Fruit fly (Drosophila melanogaster) whole organism, wandering third instar larva: ENCODE measurements around the gene Proc.

ENCODE experiments used
- Abd-B ChIP-seq: fragments of >200 bp; optimal IDR thresholded peaks from 2 replicates; lab custom pipeline; 2017; ENCODE audit warnings: missing biosample characterization, missing genetic modification characterization
- CG32264 ChIP-seq: fragments of 200-800 bp; sonication (Bioruptor generic); optimal IDR thresholded peaks from 2 replicates; lab custom pipeline; 2016; ENCODE audit warnings: missing biosample characterization, missing genetic modification characterization
- CG9705 ChIP-seq: fragments of 200-800 bp; sonication (Bioruptor generic); optimal IDR thresholded peaks from 2 replicates; lab custom pipeline; 2018; ENCODE audit warnings: missing biosample characterization, mild to moderate bottlenecking, missing genetic modification characterization
- CrebA ChIP-seq: fragments of 200-800 bp; sonication (Bioruptor generic); optimal IDR thresholded peaks from 2 replicates; lab custom pipeline; 2016; ENCODE audit warnings: missing biosample characterization, mild to moderate bottlenecking, missing genetic modification characterization, borderline replicate concordance
- Dfd ChIP-seq: fragments of >200 bp; optimal IDR thresholded peaks from 2 replicates; lab custom pipeline; 2017; ENCODE audit warnings: missing biosample characterization, missing genetic modification characterization
- Dif ChIP-seq: fragments of 200-275, 200-300 bp; sonication (Bioruptor generic); optimal IDR thresholded peaks from 2 replicates; lab custom pipeline; 2018; ENCODE audit warnings: missing biosample characterization, missing genetic modification characterization; ENCODE audit not compliant: partially characterized antibody
- GATAd ChIP-seq: sonication (Bioruptor generic); optimal IDR thresholded peaks from 2 replicates; lab custom pipeline; 2016; ENCODE audit warnings: missing biosample characterization, missing genetic modification characterization
- HLH106 ChIP-seq: fragments of 200-800 bp; optimal IDR thresholded peaks from 3 replicates; lab custom pipeline; 2019; ENCODE audit warnings: missing biosample characterization, mild to moderate bottlenecking, missing genetic modification characterization, moderate library complexity
- Hnf4 ChIP-seq: fragments of 200-800 bp; sonication (Bioruptor generic); optimal IDR thresholded peaks from 2 replicates; lab custom pipeline; 2016; ENCODE audit warnings: missing biosample characterization, mild to moderate bottlenecking, missing genetic modification characterization
- Hr78 ChIP-seq: fragments of >200 bp; optimal IDR thresholded peaks from 2 replicates; lab custom pipeline; 2017; ENCODE audit warnings: missing biosample characterization, missing genetic modification characterization
- Hr83 ChIP-seq: fragments of 200-300 bp; sonication (Bioruptor generic); optimal IDR thresholded peaks from 2 replicates; lab custom pipeline; 2016; ENCODE audit warnings: missing biosample characterization, mild to moderate bottlenecking, missing genetic modification characterization, moderate library complexity; ENCODE audit not compliant: poor library complexity, severe bottlenecking
- Mio ChIP-seq: sonication (Bioruptor generic); optimal IDR thresholded peaks from 2 replicates; lab custom pipeline; 2016; ENCODE audit warnings: missing biosample characterization, missing genetic modification characterization
- OdsH ChIP-seq: fragments of 200-800 bp; sonication (Bioruptor generic); optimal IDR thresholded peaks from 2 replicates; lab custom pipeline; 2016; ENCODE audit warnings: missing biosample characterization, mild to moderate bottlenecking, missing genetic modification characterization
- Rel ChIP-seq, 2 experiments: fragments of 200-800 bp; sonication (Bioruptor generic) in 1 of 2; optimal IDR thresholded peaks; 2 replicates in 1 of 2; 3 replicates in 1 of 2; lab custom pipeline; 2016 to 2019; ENCODE audit warnings: mild to moderate bottlenecking in 2 of 2, missing biosample characterization in 2 of 2, missing genetic modification characterization in 2 of 2, moderate library complexity in 1 of 2
- Sp1 ChIP-seq: fragments of 200-800 bp; sonication (Bioruptor generic); optimal IDR thresholded peaks from 3 replicates; lab custom pipeline; 2019; ENCODE audit warnings: missing biosample characterization, mild to moderate bottlenecking, missing genetic modification characterization, moderate library complexity
- Vsx2 ChIP-seq: fragments of 200-300, 225-300 bp; sonication (Bioruptor generic); optimal IDR thresholded peaks from 2 replicates; lab custom pipeline; 2018; ENCODE audit warnings: missing biosample characterization, missing genetic modification characterization; ENCODE audit not compliant: partially characterized antibody
- br ChIP-seq: fragments of 200-800 bp; sonication (Bioruptor generic); optimal IDR thresholded peaks from 2 replicates; lab custom pipeline; 2016; ENCODE audit warnings: missing biosample characterization, missing genetic modification characterization
- dl ChIP-seq, 2 experiments: fragments of 175-275, 200-275 bp in 1 of 2; fragments of 200-275 bp in 1 of 2; sonication (Bioruptor generic); optimal IDR thresholded peaks; lab custom pipeline; 2018; ENCODE audit warnings: mild to moderate bottlenecking in 2 of 2, missing biosample characterization in 2 of 2, missing genetic modification characterization in 2 of 2, moderate library complexity in 2 of 2; ENCODE audit not compliant: partially characterized antibody in 2 of 2, insufficient read depth in 1 of 2
- dsf ChIP-seq: sonication (Bioruptor generic); optimal IDR thresholded peaks from 2 replicates; lab custom pipeline; 2016; ENCODE audit warnings: missing biosample characterization, missing genetic modification characterization, borderline replicate concordance
- ey ChIP-seq: fragments of 200-800 bp; sonication (Bioruptor generic); optimal IDR thresholded peaks from 2 replicates; lab custom pipeline; 2016; ENCODE audit warnings: missing biosample characterization, missing genetic modification characterization
- jim ChIP-seq: fragments of 175-275, 200-325 bp; sonication (Bioruptor generic); optimal IDR thresholded peaks from 2 replicates; lab custom pipeline; 2016; ENCODE audit warnings: missing biosample characterization, mild to moderate bottlenecking, missing genetic modification characterization
- lola ChIP-seq: fragments of >200 bp; optimal IDR thresholded peaks from 2 replicates; lab custom pipeline; 2017; ENCODE audit warnings: missing biosample characterization, missing genetic modification characterization
- pan ChIP-seq: fragments of >200 bp; optimal IDR thresholded peaks from 2 replicates; lab custom pipeline; 2017
- sage ChIP-seq: fragments of 200-800 bp; sonication (Bioruptor generic); optimal IDR thresholded peaks from 2 replicates; lab custom pipeline; 2016; ENCODE audit warnings: missing biosample characterization, mild to moderate bottlenecking, missing genetic modification characterization
- sv ChIP-seq: fragments of 200-800 bp; sonication (Bioruptor generic); optimal IDR thresholded peaks from 3 replicates; lab custom pipeline; 2016; ENCODE audit warnings: missing biosample characterization, missing genetic modification characterization
- woc ChIP-seq: sonication (Bioruptor generic); optimal IDR thresholded peaks from 2 replicates; lab custom pipeline; 2016; ENCODE audit warnings: missing biosample characterization, mild to moderate bottlenecking, missing genetic modification characterization

Proc gene

dm6 chr2L:7872680-7873079 is 1.4 kb upstream of the Proc start:
- TF ChIP-seq Rel (GFP tag; optimal IDR thresholded peaks at IDR 0.05; lab: Kevin White, UChicago), result no peak
- TF ChIP-seq Rel (tag; optimal IDR thresholded peaks at IDR 0.05; lab: Kevin White, UChicago), result peak; percentile 16
- TF ChIP-seq Vsx2, result no peak

DNA sequence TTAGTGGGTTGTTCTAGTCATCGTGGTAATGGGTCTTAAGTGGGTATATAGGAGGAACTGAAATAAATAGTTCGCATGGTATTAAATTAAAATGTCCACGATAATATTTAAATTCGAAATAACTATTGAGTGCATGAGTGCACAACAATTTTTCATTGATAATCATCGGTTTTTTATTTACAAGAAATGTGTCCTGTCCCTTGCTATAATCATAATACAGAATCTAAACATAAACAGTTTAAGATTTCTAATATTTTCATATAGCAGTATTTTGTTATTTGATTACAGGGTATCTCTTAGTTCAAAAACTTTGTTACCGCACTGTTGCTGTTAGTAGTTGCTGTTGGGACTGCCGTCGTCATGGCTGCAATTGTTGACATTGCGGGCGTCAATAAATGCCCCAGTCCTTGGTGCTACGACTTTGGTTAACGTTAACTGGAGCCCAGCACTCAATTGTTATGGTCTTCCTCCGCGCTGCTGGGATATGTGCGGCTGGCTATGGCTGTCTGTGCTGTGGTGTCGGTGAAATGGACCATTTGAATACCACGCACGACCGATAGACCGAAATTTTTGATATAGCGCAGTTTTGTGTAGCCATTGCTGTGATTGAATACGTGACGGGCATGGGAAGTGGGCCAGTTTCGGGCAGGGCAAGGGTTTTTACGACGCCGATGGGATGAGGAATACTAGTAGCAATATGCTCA is 741 bp upstream of the Proc start:
- peak; percentile 17 for TF ChIP-seq sv (GFP tag; lab: Kevin White, UChicago)
- no peak for TF ChIP-seq HLH106 (tag; lab: Kevin White, UChicago)

DNA sequence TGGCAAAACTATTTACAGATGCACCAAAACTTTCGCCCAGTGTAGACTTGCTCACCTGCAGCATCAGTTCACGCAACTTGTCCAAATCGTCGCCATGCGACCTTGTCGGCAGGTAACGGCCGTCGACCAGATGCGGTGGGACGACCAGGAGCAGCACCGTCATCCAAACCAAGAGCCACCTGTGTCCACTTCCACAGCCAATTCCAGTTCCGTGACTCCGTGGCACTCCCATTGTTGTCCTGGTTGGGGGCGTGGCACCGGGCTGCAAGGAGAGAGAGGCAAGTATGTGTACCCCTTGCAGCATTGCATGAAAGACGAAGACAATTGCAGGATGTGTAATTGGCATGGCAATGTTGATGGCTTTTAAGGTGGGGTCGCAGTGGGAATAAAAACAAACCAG is 1.0 kb downstream of the Proc start:
- no peak for TF ChIP-seq OdsH (GFP tag; lab: Kevin White, UChicago)
- no peak for TF ChIP-seq Vsx2
- no peak for TF ChIP-seq pan (lab: Kevin White, UChicago)
- no peak for TF ChIP-seq dsf (GFP tag; lab: Kevin White, UChicago)
- TF ChIP-seq jim, result no peak
- TF ChIP-seq CrebA, result no peak
- no peak for TF ChIP-seq Abd-B
- TF ChIP-seq HLH106 (tag; lab: Kevin White, UChicago), result no peak
- TF ChIP-seq ey (GFP tag; lab: Kevin White, UChicago), result no peak
- no peak for TF ChIP-seq Mio (GFP tag; lab: Kevin White, UChicago)
- TF ChIP-seq Dif (GFP tag; lab: Kevin White, UChicago), result no peak
- TF ChIP-seq GATAd (GFP tag; lab: Kevin White, UChicago), result no peak
- no peak for TF ChIP-seq Hnf4
- TF ChIP-seq Dfd (GFP tag; lab: Kevin White, UChicago), result no peak
- no peak for TF ChIP-seq dl (GFP tag; optimal IDR thresholded peaks at IDR 0.05; lab: Kevin White, UChicago; ENCODE audit: insufficient read depth in 1 of 2, partially characterized antibody in 2 of 2)

DNA sequence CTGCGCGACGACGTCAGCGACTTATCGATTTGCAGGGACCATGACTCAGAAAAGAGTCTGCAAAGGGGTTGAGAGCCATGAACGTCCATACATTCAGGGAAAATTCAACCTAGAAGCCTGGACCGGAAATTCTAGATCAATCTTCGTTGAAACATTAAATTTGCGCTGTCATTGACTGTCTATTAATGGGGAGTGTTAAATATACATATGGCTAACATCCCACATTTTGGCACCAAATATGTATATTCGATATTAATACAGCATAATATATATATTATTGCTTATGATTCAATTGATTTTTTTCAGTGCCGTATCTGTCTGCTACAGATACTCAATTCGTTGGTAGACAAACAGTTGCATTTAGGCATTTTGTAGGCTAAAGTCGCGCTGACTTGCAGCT is 2.6 kb downstream of the Proc start:
- TF ChIP-seq Dfd (GFP tag; lab: Kevin White, UChicago), result no peak

dm6 chr2L:7861733-7862132 is 9.5 kb downstream of the Proc start:
- TF ChIP-seq pan (lab: Kevin White, UChicago), result no peak
- TF ChIP-seq Hr78 (GFP tag; lab: Kevin White, UChicago), result no peak
- no peak for TF ChIP-seq Abd-B
- TF ChIP-seq Mio (GFP tag; lab: Kevin White, UChicago), result no peak
- no peak for TF ChIP-seq br
- TF ChIP-seq dl (GFP tag; optimal IDR thresholded peaks at IDR 0.05; lab: Kevin White, UChicago; ENCODE audit: insufficient read depth in 1 of 2, partially characterized antibody in 2 of 2), result no peak

DNA sequence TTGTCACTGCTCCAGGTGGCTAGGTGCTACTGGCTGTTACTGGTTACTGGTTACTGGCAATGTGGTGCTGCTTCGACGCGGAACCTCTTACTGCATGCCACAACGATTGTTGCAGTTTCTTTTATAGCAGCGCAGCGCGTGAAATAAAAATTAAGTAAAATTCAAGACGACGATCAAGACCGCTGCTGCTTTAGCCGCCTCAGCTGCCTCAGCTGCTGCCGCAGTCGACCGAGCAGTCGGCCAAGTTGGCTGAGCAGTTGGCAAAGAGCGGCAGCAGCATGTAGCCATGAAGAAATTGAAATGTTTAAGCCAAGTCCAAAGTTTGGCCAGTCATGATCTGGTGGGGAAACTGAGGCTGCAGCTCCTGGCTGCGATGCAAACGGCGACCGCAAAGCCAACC is 10.5 kb downstream of the Proc start, which contains the start of gene TwdlE:
Gene TwdlE, minus strand, starts transcription at position 101 of the 400 bp plus-strand sequence.
- TF ChIP-seq woc (no peak), CG32264 (GFP tag; lab: Kevin White, UChicago) (no peak), CG9705 (no peak), Rel (GFP tag; optimal IDR thresholded peaks at IDR 0.05; lab: Kevin White, UChicago) (no peak), Rel (tag; optimal IDR thresholded peaks at IDR 0.05; lab: Kevin White, UChicago) (no peak), sv (GFP tag; lab: Kevin White, UChicago) (no peak), Sp1 (GFP tag; lab: Kevin White, UChicago) (no peak), Hnf4 (no peak), lola (GFP tag; lab: Kevin White, UChicago) (no peak), Hr83 (GFP tag; lab: Kevin White, UChicago) (no peak), sage (GFP tag; lab: Kevin White, UChicago) (no peak)
